Worm (Caenorhabditis elegans) whole organism, L4 larva: ENCODE data around the gene dnc-1.

ENCODE experiments used
- F37D6.2 ChIP-seq: sonication (generic microtip); optimal IDR thresholded peaks from 2 replicates; lab custom pipeline; 2016; ENCODE audit warnings: mild to moderate bottlenecking, missing genetic modification characterization, missing compliant biosample characterization
- Y5F2A.4 ChIP-seq: fragments of 200-800 bp; sonication (Bioruptor generic); optimal IDR thresholded peaks from 2 replicates; lab custom pipeline; 2018; ENCODE audit warnings: mild to moderate bottlenecking, missing genetic modification characterization, missing compliant biosample characterization
- ZK546.5 ChIP-seq, 2 experiments: sonication (generic microtip); optimal IDR thresholded peaks; 2 replicates each; lab custom pipeline; 2017; ENCODE audit warnings: missing biosample characterization in 2 of 2, missing genetic modification characterization in 2 of 2
- aha-1 ChIP-seq: fragments of 150-350 bp; peaks from one replicate; lab custom pipeline; 2014; ENCODE audit warnings: missing biosample characterization, missing genetic modification characterization
- aly-2 ChIP-seq: sonication (generic microtip); optimal IDR thresholded peaks from 2 replicates; lab custom pipeline; 2018; ENCODE audit warnings: missing biosample characterization, missing genetic modification characterization
- ceh-20 ChIP-seq: fragments of 200-800 bp; sonication (Bioruptor generic); IDR thresholded peaks from 2 replicates; pipeline ENCODE4 v1.3.6; 2022; ENCODE audit warnings: missing genetic modification reagents, missing genetic modification characterization, missing compliant biosample characterization
- ceh-28 ChIP-seq: fragments of 150-350 bp; optimal IDR thresholded peaks from 2 replicates; lab custom pipeline; 2014; ENCODE audit warnings: missing biosample characterization, missing genetic modification reagents, missing genetic modification characterization
- ctbp-1 ChIP-seq: fragments of 200-800 bp; sonication (Bioruptor generic); IDR thresholded peaks from 2 replicates; pipeline ENCODE4 v1.3.6; 2022; ENCODE audit warnings: missing genetic modification reagents, missing genetic modification characterization, missing compliant biosample characterization
- daf-12 ChIP-seq: fragments of 150-350 bp; optimal IDR thresholded peaks from 2 replicates; lab custom pipeline; 2014; ENCODE audit warnings: missing biosample characterization, missing genetic modification reagents, missing genetic modification characterization
- daf-16 ChIP-seq, 3 experiments: sonication (generic microtip); optimal IDR thresholded peaks; 2 replicates each; lab custom pipeline; 2016 to 2017; ENCODE audit warnings: missing genetic modification characterization in 3 of 3, missing genetic modification reagents in 3 of 3, mild to moderate bottlenecking in 2 of 3, missing compliant biosample characterization in 2 of 3, missing biosample characterization in 1 of 3, moderate library complexity in 1 of 3
- daf-8 ChIP-seq: fragments of 200-800 bp; sonication (Bioruptor generic); IDR thresholded peaks from 2 replicates; pipeline ENCODE4 v1.3.6; 2022; ENCODE audit warnings: missing genetic modification characterization, missing compliant biosample characterization
- dmd-6 ChIP-seq: fragments of 200-800 bp; sonication (Bioruptor generic); IDR thresholded peaks from 2 replicates; pipeline ENCODE4 v1.3.6; 2022; ENCODE audit warnings: missing genetic modification reagents, missing genetic modification characterization, missing compliant biosample characterization
- dmd-9 ChIP-seq: fragments of 200-800 bp; sonication (Bioruptor generic); IDR thresholded peaks from 2 replicates; pipeline ENCODE4 v1.3.6; 2022; ENCODE audit warnings: missing genetic modification reagents, missing genetic modification characterization, missing compliant biosample characterization
- duxl-1 ChIP-seq: sonication (generic microtip); optimal IDR thresholded peaks from 2 replicates; lab custom pipeline; 2016; ENCODE audit warnings: mild to moderate bottlenecking, missing genetic modification characterization, moderate library complexity, missing compliant biosample characterization; ENCODE audit not compliant: poor library complexity
- dve-1 ChIP-seq: sonication (generic microtip); optimal IDR thresholded peaks from 2 replicates; lab custom pipeline; 2017; ENCODE audit warnings: antibody characterized with exemption, mild to moderate bottlenecking, missing genetic modification characterization, missing compliant biosample characterization; ENCODE audit not compliant: insufficient read depth
- egl-43 ChIP-seq: fragments of 200-800 bp; sonication (Bioruptor generic); IDR thresholded peaks from 2 replicates; pipeline ENCODE4 v1.3.6; 2022; ENCODE audit warnings: missing genetic modification reagents, missing genetic modification characterization, missing compliant biosample characterization
- fos-1 ChIP-seq: fragments of 150-350 bp; optimal IDR thresholded peaks from 2 replicates; lab custom pipeline; 2014; ENCODE audit warnings: missing biosample characterization, missing genetic modification characterization
- hlh-30 ChIP-seq: sonication (generic microtip); optimal IDR thresholded peaks from 2 replicates; lab custom pipeline; 2017; ENCODE audit warnings: antibody characterized with exemption, mild to moderate bottlenecking, missing genetic modification characterization, missing compliant biosample characterization; ENCODE audit not compliant: insufficient read depth
- jun-1 ChIP-seq: fragments of 150-350 bp; optimal IDR thresholded peaks from 2 replicates; lab custom pipeline; 2014; ENCODE audit warnings: missing biosample characterization, missing genetic modification reagents, missing genetic modification characterization
- lim-7 ChIP-seq: fragments of 200-800 bp; sonication (Bioruptor generic); IDR thresholded peaks from 2 replicates; pipeline ENCODE4 v1.3.6; 2022; ENCODE audit warnings: missing genetic modification characterization, missing compliant biosample characterization
- mdl-1 ChIP-seq, 2 experiments: fragments of 150-350 bp in 1 of 2; sonication (generic microtip) in 1 of 2; optimal IDR thresholded peaks; 2 replicates each; lab custom pipeline; 2014 to 2017; ENCODE audit warnings: missing biosample characterization in 2 of 2, missing genetic modification characterization in 2 of 2
- mdt-29 ChIP-seq: fragments of 200-800 bp; sonication (Bioruptor generic); IDR thresholded peaks from 2 replicates; pipeline ENCODE4 v1.3.6; 2022; ENCODE audit warnings: missing genetic modification reagents, missing genetic modification characterization, missing compliant biosample characterization
- mes-2 ChIP-seq: sonication (generic microtip); optimal IDR thresholded peaks from 2 replicates; lab custom pipeline; 2016; ENCODE audit warnings: missing genotype, mild to moderate bottlenecking, missing genetic modification characterization, missing compliant biosample characterization; ENCODE audit not compliant: poor library complexity, severe bottlenecking
- mxl-3 ChIP-seq: fragments of 200-800 bp; sonication (Bioruptor generic); optimal IDR thresholded peaks from 2 replicates; lab custom pipeline; 2018; ENCODE audit warnings: mild to moderate bottlenecking, missing genetic modification characterization, missing compliant biosample characterization
- nhr-10 ChIP-seq: fragments of 150-350 bp; optimal IDR thresholded peaks from 2 replicates; lab custom pipeline; 2014; ENCODE audit warnings: missing biosample characterization, missing genetic modification characterization
- nhr-28 ChIP-seq: fragments of 150-350 bp; optimal IDR thresholded peaks from 2 replicates; lab custom pipeline; 2014; ENCODE audit warnings: missing biosample characterization, missing genetic modification characterization
- nhr-48 ChIP-seq: sonication (generic microtip); optimal IDR thresholded peaks from 2 replicates; lab custom pipeline; 2016; ENCODE audit warnings: mild to moderate bottlenecking, missing genetic modification characterization, missing compliant biosample characterization
- nhr-6 ChIP-seq: fragments of 150-350 bp; optimal IDR thresholded peaks from 2 replicates; lab custom pipeline; 2014; ENCODE audit warnings: missing biosample characterization, missing genetic modification characterization
- nhr-77 ChIP-seq: fragments of 150-350 bp; optimal IDR thresholded peaks from 2 replicates; lab custom pipeline; 2014; ENCODE audit warnings: missing biosample characterization, missing genetic modification characterization
- pqm-1 ChIP-seq: sonication (generic microtip); optimal IDR thresholded peaks from 2 replicates; lab custom pipeline; 2017; ENCODE audit warnings: missing biosample characterization, missing genetic modification characterization
- rbr-2 ChIP-seq: sonication (generic microtip); optimal IDR thresholded peaks from 2 replicates; lab custom pipeline; 2016; ENCODE audit warnings: missing genotype, missing genetic modification characterization, missing compliant biosample characterization
- set-16 ChIP-seq: fragments of 200-800 bp; sonication (Bioruptor generic); IDR thresholded peaks from 2 replicates; pipeline ENCODE4 v1.3.6; 2022; ENCODE audit warnings: missing genetic modification reagents, missing genetic modification characterization, missing compliant biosample characterization
- unc-130 ChIP-seq: sonication (generic microtip); optimal IDR thresholded peaks from 2 replicates; lab custom pipeline; 2016; ENCODE audit warnings: missing genetic modification reagents, missing genetic modification characterization, missing compliant biosample characterization
- unc-39 ChIP-seq: sonication (generic microtip); optimal IDR thresholded peaks from 2 replicates; lab custom pipeline; 2017; ENCODE audit warnings: missing biosample characterization, missing genetic modification characterization
- unc-62 ChIP-seq, 3 experiments: fragments of 150-350 bp in 1 of 3; sonication (generic microtip); optimal IDR thresholded peaks in 2 of 3; peaks in 1 of 3; 1 replicate in 1 of 3; 2 replicates in 2 of 3; lab custom pipeline; 2014 to 2017; ENCODE audit warnings: missing biosample characterization in 3 of 3, missing genetic modification characterization in 3 of 3, missing genetic modification reagents in 3 of 3, missing genotype in 1 of 3
- zag-1 ChIP-seq: fragments of 150-350 bp; optimal IDR thresholded peaks from 2 replicates; lab custom pipeline; 2014; ENCODE audit warnings: missing biosample characterization, missing genetic modification characterization
- ztf-7 ChIP-seq: fragments of 150-350 bp; optimal IDR thresholded peaks from 2 replicates; lab custom pipeline; 2014; ENCODE audit warnings: missing biosample characterization, missing genetic modification characterization

The dnc-1 gene

DNA sequence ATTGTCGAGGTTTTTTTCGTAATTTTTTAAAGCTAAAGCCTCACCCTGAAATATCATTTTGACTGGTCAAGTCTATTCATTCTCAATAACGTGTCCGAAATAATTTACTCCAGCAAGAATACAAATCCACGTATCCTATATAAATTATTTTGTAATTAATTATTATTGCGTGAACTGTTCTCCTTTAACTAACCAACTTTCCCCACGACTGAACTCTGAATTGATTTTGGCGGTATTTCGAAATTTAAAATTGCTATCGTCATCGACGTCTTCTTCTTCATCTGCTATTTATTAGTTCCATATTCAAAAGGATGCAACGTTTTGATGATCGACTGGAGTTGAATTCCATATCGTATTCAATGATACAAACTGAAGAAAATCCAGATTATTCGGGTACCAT, 33.4 kb upstream of the dnc-1 start, which contains the start of the genes aqp-3 and Y69E1A.8:
Gene aqp-3, minus strand, starts transcription at position 101 of the 400 bp plus-strand sequence.
Gene Y69E1A.8, plus strand, starts transcription at position 246 of the 400 bp plus-strand sequence.
- no peak for TF ChIP-seq rbr-2 (tag; lab: Kevin White, UChicago)
- no peak for TF ChIP-seq fos-1 (tag; lab: Kevin White, UChicago)
- TF ChIP-seq nhr-6 (tag; lab: Kevin White, UChicago), result no peak
- no peak for TF ChIP-seq ZK546.5 (tag; optimal IDR thresholded peaks at IDR 0.05; lab: Kevin White, UChicago)
- TF ChIP-seq daf-8, result no peak
- no peak for TF ChIP-seq mes-2
- TF ChIP-seq mdt-29 (GFP tag; lab: Robert Waterston, UW), result no peak
- TF ChIP-seq egl-43 (GFP tag; lab: Robert Waterston, UW), result no peak
- TF ChIP-seq jun-1 (tag; lab: Kevin White, UChicago), result no peak
- no peak for TF ChIP-seq ztf-7 (tag; lab: Kevin White, UChicago)
- no peak for TF ChIP-seq set-16 (GFP tag; lab: Robert Waterston, UW)
- TF ChIP-seq duxl-1 (tag; lab: Kevin White, UChicago), result no peak
- no peak for TF ChIP-seq pqm-1 (tag; lab: Kevin White, UChicago)
- TF ChIP-seq hlh-30 (tag; lab: Kevin White, UChicago), result no peak
- no peak for TF ChIP-seq unc-130 (GFP tag; lab: Kevin White, UChicago)
- TF ChIP-seq aha-1 (tag; lab: Kevin White, UChicago), result no peak
- no peak for TF ChIP-seq Y5F2A.4

DNA sequence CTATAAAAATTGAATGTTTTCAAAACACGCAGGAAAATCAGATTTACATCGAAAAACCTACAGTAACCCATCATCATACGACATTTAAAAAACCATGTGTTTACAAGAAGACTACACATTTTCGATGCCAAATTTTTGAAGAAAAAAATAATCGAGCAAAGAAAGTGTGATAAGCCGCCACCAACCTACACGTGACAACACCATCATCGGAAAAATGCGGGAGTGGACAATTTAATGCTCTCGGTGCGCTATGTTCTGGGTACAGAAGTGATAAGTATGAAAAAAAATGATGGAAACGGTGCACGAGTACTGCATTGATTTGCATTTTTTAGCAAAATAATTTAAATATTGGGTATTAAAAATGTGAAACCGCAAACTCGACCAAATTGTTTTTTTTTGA, 31.7 kb upstream of the dnc-1 start:
- TF ChIP-seq F37D6.2 (tag; lab: Kevin White, UChicago) (no peak), daf-16 (GFP tag; optimal IDR thresholded peaks at IDR 0.05; lab: Kevin White, UChicago) (no peak), daf-16 (tag; optimal IDR thresholded peaks at IDR 0.05; lab: Kevin White, UChicago) (peak; percentile 55), aly-2 (tag; lab: Kevin White, UChicago) (no peak), mdl-1 (tag; optimal IDR thresholded peaks at IDR 0.05; lab: Kevin White, UChicago) (peak in 1 of 2 experiments; percentile 1), lim-7 (GFP tag; lab: Robert Waterston, UW) (no peak), dmd-6 (GFP tag; lab: Robert Waterston, UW) (peak; percentile 72), dve-1 (tag; lab: Kevin White, UChicago) (peak; percentile 52), nhr-48 (tag; lab: Kevin White, UChicago) (peak; percentile 50), nhr-77 (tag; lab: Kevin White, UChicago) (peak; percentile 24), nhr-28 (tag; lab: Kevin White, UChicago) (peak; percentile 56), mxl-3 (GFP tag; lab: Kevin White, UChicago) (peak; percentile 12), hlh-30 (tag; lab: Kevin White, UChicago) (peak; percentile 44)

DNA sequence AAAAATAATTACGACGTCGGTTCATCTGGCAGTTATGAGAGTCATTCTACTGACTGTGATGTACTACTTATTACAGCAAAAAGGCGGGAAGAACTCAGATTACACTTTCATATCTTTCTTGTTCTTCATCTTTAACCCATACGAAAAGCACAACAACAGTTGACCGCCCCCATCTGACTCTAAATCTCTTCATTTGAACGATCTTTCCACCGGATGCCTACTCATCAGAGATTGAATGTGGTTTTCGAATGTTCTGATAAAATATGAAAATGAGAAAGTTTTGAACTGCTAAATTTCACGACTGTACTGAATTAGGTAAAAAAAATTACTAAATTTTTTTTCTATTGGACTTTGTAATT, 25.2 kb upstream of the dnc-1 start, which contains the start of gene sri-19:
Gene sri-19, plus strand, starts transcription at position 143 of the 359 bp plus-strand sequence.
- TF ChIP-seq dmd-9 (GFP tag; lab: Robert Waterston, UW) (no peak), ctbp-1 (GFP tag; lab: Robert Waterston, UW) (no peak), mdt-29 (GFP tag; lab: Robert Waterston, UW) (no peak), nhr-10 (tag; lab: Kevin White, UChicago) (no peak), unc-62 (GFP tag; optimal IDR thresholded peaks at IDR 0.05 in 1 of 2; lab: Kevin White, UChicago) (no peak), unc-62 (tag; optimal IDR thresholded peaks at IDR 0.05; lab: Kevin White, UChicago) (no peak), unc-39 (no peak), nhr-28 (tag; lab: Kevin White, UChicago) (no peak), ceh-28 (tag; lab: Kevin White, UChicago) (no peak), pqm-1 (tag; lab: Kevin White, UChicago) (no peak), ceh-20 (GFP tag; lab: Robert Waterston, UW) (no peak), zag-1 (tag; lab: Kevin White, UChicago) (no peak), daf-12 (tag; lab: Kevin White, UChicago) (no peak)
